Worm (Caenorhabditis elegans) whole organism, mixed stage, embryonic: ENCODE measurements around the gene msp-19.
"Not testable (repeated sequence)": the region's sequence is repeated elsewhere in the genome, so short reads cannot be mapped to it uniquely, and the experiment has no call there.

ENCODE experiments used
- M03D4.4 ChIP-seq: sonication (generic microtip); optimal IDR thresholded peaks from 2 replicates; lab custom pipeline; 2017; ENCODE audit warnings: mild to moderate bottlenecking, missing genetic modification characterization, missing compliant biosample characterization
- blmp-1 ChIP-seq: fragments of 150-350 bp; optimal IDR thresholded peaks from 2 replicates; lab custom pipeline; 2014; ENCODE audit warnings: missing biosample characterization, missing genetic modification characterization
- ceh-39 ChIP-seq: fragments of 150-350 bp; optimal IDR thresholded peaks from 2 replicates; lab custom pipeline; 2014; ENCODE audit warnings: missing biosample characterization, missing genetic modification characterization
- ceh-43 ChIP-seq: fragments of 200-800 bp; sonication (Bioruptor generic); optimal IDR thresholded peaks from 2 replicates; lab custom pipeline; 2018; ENCODE audit warnings: mild to moderate bottlenecking, missing genetic modification characterization, moderate library complexity, missing compliant biosample characterization
- ceh-83 ChIP-seq: fragments of 200-800 bp; sonication (Bioruptor generic); optimal IDR thresholded peaks from 2 replicates; lab custom pipeline; 2018; ENCODE audit warnings: mild to moderate bottlenecking, missing genetic modification characterization, missing compliant biosample characterization
- ces-1 ChIP-seq: fragments of 150-350 bp; optimal IDR thresholded peaks from 2 replicates; lab custom pipeline; 2014; ENCODE audit warnings: missing biosample characterization, missing genetic modification reagents, missing genetic modification characterization
- cnd-1 ChIP-seq: fragments of 200-800 bp; sonication (Bioruptor generic); optimal IDR thresholded peaks from 2 replicates; lab custom pipeline; 2018; ENCODE audit warnings: mild to moderate bottlenecking, missing genetic modification characterization, missing compliant biosample characterization
- drap-1 ChIP-seq: fragments of 200-800 bp; sonication (Bioruptor generic); optimal IDR thresholded peaks from 3 replicates; lab custom pipeline; 2018; ENCODE audit warnings: mild to moderate bottlenecking, missing genetic modification characterization, missing compliant biosample characterization
- elt-1 ChIP-seq: sonication (generic microtip); optimal IDR thresholded peaks from 2 replicates; lab custom pipeline; 2017; ENCODE audit warnings: missing genetic modification characterization, mild to moderate bottlenecking, missing compliant biosample characterization, antibody characterized with exemption, moderate library complexity, borderline replicate concordance; ENCODE audit not compliant: insufficient read depth
- elt-3 ChIP-seq: fragments of 150-350 bp; optimal IDR thresholded peaks from 2 replicates; lab custom pipeline; 2014; ENCODE audit warnings: missing biosample characterization, missing genetic modification characterization
- flh-1 ChIP-seq: fragments of 200-800 bp; sonication (Bioruptor generic); optimal IDR thresholded peaks from 2 replicates; lab custom pipeline; 2018; ENCODE audit warnings: mild to moderate bottlenecking, missing genetic modification characterization, moderate library complexity, missing compliant biosample characterization
- ham-2 ChIP-seq: fragments of 200-800 bp; sonication (Bioruptor generic); optimal IDR thresholded peaks from 2 replicates; lab custom pipeline; 2018; ENCODE audit warnings: mild to moderate bottlenecking, missing genetic modification characterization, missing compliant biosample characterization
- hlh-1 ChIP-seq: fragments of 150-350 bp; optimal IDR thresholded peaks from 2 replicates; lab custom pipeline; 2014; ENCODE audit warnings: missing biosample characterization, missing genetic modification reagents, missing genetic modification characterization
- lin-13 ChIP-seq: fragments of 150-350 bp; optimal IDR thresholded peaks from 2 replicates; lab custom pipeline; 2014; ENCODE audit warnings: missing biosample characterization, missing genetic modification characterization
- lin-32 ChIP-seq: fragments of 200-800 bp; sonication (Bioruptor generic); optimal IDR thresholded peaks from 2 replicates; lab custom pipeline; 2018; ENCODE audit warnings: mild to moderate bottlenecking, missing genetic modification characterization, missing compliant biosample characterization
- lsy-2 ChIP-seq: fragments of 150-350 bp; optimal IDR thresholded peaks from 2 replicates; lab custom pipeline; 2014; ENCODE audit warnings: missing biosample characterization, missing genetic modification characterization
- mab-5 ChIP-seq: fragments of 150-350 bp; optimal IDR thresholded peaks from 2 replicates; lab custom pipeline; 2014; ENCODE audit warnings: missing biosample characterization, missing genetic modification characterization
- mep-1 ChIP-seq: fragments of 150-350 bp; optimal IDR thresholded peaks from 2 replicates; lab custom pipeline; 2017; ENCODE audit warnings: missing biosample characterization, missing genetic modification reagents, missing genetic modification characterization, inconsistent platforms
- mls-2 ChIP-seq: sonication (generic microtip); optimal IDR thresholded peaks from 2 replicates; lab custom pipeline; 2016; ENCODE audit warnings: mild to moderate bottlenecking, missing genetic modification characterization, moderate library complexity, missing compliant biosample characterization
- nhr-12 ChIP-seq: fragments of 150-350 bp; optimal IDR thresholded peaks from 2 replicates; lab custom pipeline; 2014; ENCODE audit warnings: missing biosample characterization, missing genetic modification characterization
- nhr-2 ChIP-seq: fragments of 150-350 bp; optimal IDR thresholded peaks from 2 replicates; lab custom pipeline; 2014; ENCODE audit warnings: missing biosample characterization, missing genetic modification characterization
- nhr-237 ChIP-seq: fragments of 150-350 bp; optimal IDR thresholded peaks from 2 replicates; lab custom pipeline; 2014; ENCODE audit warnings: missing biosample characterization, missing genetic modification characterization
- nhr-28 ChIP-seq: fragments of 150-350 bp; optimal IDR thresholded peaks from 2 replicates; lab custom pipeline; 2014; ENCODE audit warnings: missing biosample characterization, missing genetic modification characterization
- nhr-76 ChIP-seq: sonication (generic microtip); optimal IDR thresholded peaks from 2 replicates; lab custom pipeline; 2017; ENCODE audit warnings: missing biosample characterization, missing genetic modification characterization
- pha-4 ChIP-seq: fragments of 150-350 bp; optimal IDR thresholded peaks from 2 replicates; lab custom pipeline; 2018; ENCODE audit warnings: missing biosample characterization, missing genetic modification reagents, missing genetic modification characterization
- sem-2 ChIP-seq: fragments of 200-800 bp; sonication (Bioruptor generic); optimal IDR thresholded peaks from 2 replicates; lab custom pipeline; 2018; ENCODE audit warnings: mild to moderate bottlenecking, missing genetic modification characterization, missing compliant biosample characterization
- snpc-4 ChIP-seq: fragments of 150-350 bp; optimal IDR thresholded peaks from 2 replicates; lab custom pipeline; 2014; ENCODE audit warnings: missing biosample characterization, missing genetic modification characterization
- sptf-1 ChIP-seq: sonication (generic microtip); optimal IDR thresholded peaks from 2 replicates; lab custom pipeline; 2017; ENCODE audit warnings: mild to moderate bottlenecking, missing genetic modification characterization, moderate library complexity, missing compliant biosample characterization
- tbx-8 ChIP-seq: fragments of 200-800 bp; sonication (Bioruptor generic); optimal IDR thresholded peaks from 2 replicates; lab custom pipeline; 2018; ENCODE audit warnings: mild to moderate bottlenecking, missing genetic modification characterization, moderate library complexity, missing compliant biosample characterization
- unc-120 ChIP-seq: sonication (generic microtip); optimal IDR thresholded peaks from 2 replicates; lab custom pipeline; 2017; ENCODE audit warnings: missing genetic modification characterization, missing compliant biosample characterization; ENCODE audit not compliant: poor library complexity, severe bottlenecking
- unc-62 ChIP-seq: fragments of 150-350 bp; optimal IDR thresholded peaks from 2 replicates; lab custom pipeline; 2014; ENCODE audit warnings: missing biosample characterization, missing genetic modification reagents, missing genetic modification characterization

Gene msp-19

DNA sequence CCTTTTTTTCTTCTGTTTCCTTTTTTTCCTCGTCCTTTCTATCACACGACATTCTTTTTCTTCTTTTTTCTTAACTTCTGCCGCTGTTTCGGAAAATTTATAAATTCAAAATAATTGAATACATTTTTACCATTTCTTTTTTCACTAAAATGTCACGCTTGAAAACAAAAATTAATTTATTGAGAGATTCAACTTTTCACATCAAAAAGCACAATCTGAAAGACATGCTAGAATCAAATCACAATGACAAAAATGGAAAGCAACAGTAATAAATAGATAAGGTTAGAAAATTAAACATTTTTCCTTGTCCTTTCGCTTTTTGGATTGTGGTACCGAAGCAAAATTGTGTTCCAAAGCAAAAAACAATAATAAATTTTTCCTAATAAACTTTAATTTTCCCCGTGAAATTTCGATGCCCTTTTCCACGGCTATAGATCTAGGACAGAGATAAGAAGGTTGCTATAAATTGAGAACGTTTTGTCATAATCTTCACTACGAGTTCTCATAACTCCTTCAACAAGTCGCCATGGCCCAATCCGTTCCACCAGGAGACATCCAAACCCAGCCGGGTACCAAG lies 37.1 kb downstream of the msp-19 start, which contains the start of the genes ZK354.6 and msp-113:
ZK354.6 (minus strand) TSS at position 101 of the 577 bp plus-strand sequence.
msp-113 (plus strand) TSS at position 527 of the 577 bp plus-strand sequence.
- TF ChIP-seq pha-4 (tag; lab: Kevin White, UChicago) (no peak), lin-13 (no peak), snpc-4 (tag; lab: Kevin White, UChicago) (no peak), ceh-39 (tag; lab: Kevin White, UChicago) (no peak), ceh-83 (no peak), hlh-1 (tag; lab: Kevin White, UChicago) (no peak)
- TF ChIP-seq, all 35 proteins: peak for 0

DNA sequence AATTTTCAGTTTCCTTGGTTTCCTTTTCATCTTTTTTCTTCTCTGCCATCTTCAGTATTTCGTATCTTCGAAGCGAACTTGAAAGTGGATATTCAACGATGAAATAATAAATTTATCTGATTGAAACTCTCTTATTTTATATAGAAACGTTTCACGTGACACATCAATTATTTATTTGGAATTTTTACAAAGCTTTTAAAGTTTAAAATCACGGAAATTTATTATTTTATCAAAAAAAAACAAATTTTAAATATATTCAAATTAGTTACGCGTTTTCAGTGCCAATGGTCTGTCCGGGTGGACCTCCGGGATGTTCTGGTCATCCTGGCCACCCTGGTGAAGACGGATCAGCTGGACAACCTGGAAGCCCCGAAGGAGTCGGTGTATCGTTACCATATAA lies 42.6 kb downstream of the msp-19 start, which contains the start of gene ZK354.7:
ZK354.7 (minus strand) TSS at position 101 of the 400 bp plus-strand sequence.
- TF ChIP-seq nhr-76 (tag; lab: Kevin White, UChicago): no peak
- no peak for TF ChIP-seq flh-1 (GFP tag; lab: Kevin White, UChicago)
- no peak for TF ChIP-seq ceh-83
- no peak for TF ChIP-seq lsy-2 (tag; lab: Kevin White, UChicago)
- no peak for TF ChIP-seq nhr-237
- TF ChIP-seq nhr-28 (tag; lab: Kevin White, UChicago): no peak
- no peak for TF ChIP-seq tbx-8 (GFP tag; lab: Kevin White, UChicago)
- no peak for TF ChIP-seq mls-2 (tag; lab: Kevin White, UChicago)
- no peak for TF ChIP-seq unc-120 (tag; lab: Kevin White, UChicago)
- TF ChIP-seq ceh-43 (GFP tag; lab: Kevin White, UChicago): no peak
- no peak for TF ChIP-seq pha-4 (tag; lab: Kevin White, UChicago)
- no peak for TF ChIP-seq nhr-12 (tag; lab: Kevin White, UChicago)
- TF ChIP-seq lin-32 (GFP tag; lab: Kevin White, UChicago): no peak
- TF ChIP-seq ham-2 (GFP tag; lab: Kevin White, UChicago): no peak

DNA sequence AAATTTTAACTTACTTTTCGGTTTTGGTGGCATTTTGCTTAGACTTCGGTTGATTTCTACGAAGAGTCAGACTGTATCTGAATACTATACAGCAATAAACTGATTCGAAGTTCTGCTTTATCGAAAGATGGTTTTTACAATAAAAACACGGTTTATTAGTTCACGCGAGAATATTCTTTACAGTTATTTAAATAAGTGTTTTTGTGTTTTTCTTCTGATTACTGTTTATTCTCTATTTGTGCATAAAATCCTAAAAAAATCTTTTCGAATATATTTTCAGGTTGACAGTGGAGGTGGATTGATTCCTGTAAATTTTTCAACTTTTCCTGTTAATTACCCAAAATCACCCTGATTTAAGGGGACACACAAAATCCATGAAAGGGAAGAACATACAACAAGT lies 45.7 kb downstream of the msp-19 start, which contains the start of gene ZK354.8:
ZK354.8 (minus strand) TSS at position 101 of the 400 bp plus-strand sequence.
- TF ChIP-seq cnd-1 (no peak), mls-2 (tag; lab: Kevin White, UChicago) (no peak), ceh-39 (tag; lab: Kevin White, UChicago) (no peak), M03D4.4 (no peak), sptf-1 (tag; lab: Kevin White, UChicago) (no peak), pha-4 (tag; lab: Kevin White, UChicago) (no peak), nhr-12 (tag; lab: Kevin White, UChicago) (no peak), snpc-4 (tag; lab: Kevin White, UChicago) (no peak), blmp-1 (no peak), ceh-43 (GFP tag; lab: Kevin White, UChicago) (no peak), tbx-8 (GFP tag; lab: Kevin White, UChicago) (no peak), sem-2 (GFP tag; lab: Kevin White, UChicago) (no peak), lin-13 (no peak), nhr-28 (tag; lab: Kevin White, UChicago) (no peak), unc-120 (tag; lab: Kevin White, UChicago) (no peak), mab-5 (tag; lab: Kevin White, UChicago) (no peak), ceh-83 (no peak), mep-1 (no peak), nhr-2 (tag; lab: Kevin White, UChicago) (no peak)

DNA sequence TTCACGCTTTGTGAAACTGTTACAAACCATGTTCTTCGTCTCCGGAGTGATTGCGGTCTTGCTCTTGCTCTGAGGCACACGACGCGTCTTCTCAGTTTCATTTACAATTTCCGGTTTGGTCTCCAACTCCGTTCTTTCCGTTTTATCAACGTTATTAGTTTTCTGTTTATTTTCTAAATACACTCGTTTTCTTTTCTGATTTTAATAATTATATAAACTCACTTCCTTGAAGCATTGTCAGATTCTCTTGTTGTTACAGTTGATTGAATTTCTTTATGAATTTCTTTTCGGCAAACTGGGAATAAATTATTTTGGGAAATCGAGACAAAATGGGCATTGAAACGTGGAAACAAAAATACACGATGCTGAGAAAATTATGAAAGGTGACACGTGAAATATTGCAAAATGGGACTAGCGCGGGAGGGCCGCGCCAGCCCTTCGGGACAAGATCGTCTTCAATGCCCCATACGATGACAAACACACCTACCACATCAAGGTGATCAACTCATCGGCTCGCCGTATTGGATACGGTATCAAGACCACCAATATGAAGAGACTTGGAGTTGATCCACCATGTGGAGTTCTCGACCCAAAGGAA lies 47.8 kb downstream of the msp-19 start, which contains the start of the genes ZK354.9 and msp-58:
ZK354.9 (minus strand) TSS at position 101 of the 598 bp plus-strand sequence.
msp-58 (plus strand) TSS at position 548 of the 598 bp plus-strand sequence.
- TF ChIP-seq unc-120 (tag; lab: Kevin White, UChicago); tbx-8 (GFP tag; lab: Kevin White, UChicago); elt-3 (tag; lab: Kevin White, UChicago): not testable (repeated sequence)

DNA sequence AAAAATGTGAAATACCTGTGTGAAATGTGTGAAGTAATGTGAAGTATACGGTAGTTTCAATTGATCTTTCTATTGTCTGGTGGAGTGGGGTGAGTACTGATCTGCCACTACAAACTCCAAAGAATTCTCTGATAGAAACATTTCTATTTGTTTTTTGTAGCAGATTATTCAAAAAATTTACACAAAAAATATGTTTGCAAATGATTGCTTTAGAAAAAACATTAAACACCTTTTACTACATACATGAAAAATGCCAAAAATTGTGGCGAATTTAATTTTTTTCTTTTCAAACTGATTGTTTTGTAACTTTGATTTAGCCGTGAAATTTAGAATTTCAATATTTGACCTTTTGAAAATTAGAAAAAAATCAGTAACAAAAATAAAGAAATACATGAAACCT lies 49.4 kb downstream of the msp-19 start, which contains the start of gene ZK354.3:
ZK354.3 (plus strand) TSS at position 301 of the 400 bp plus-strand sequence.
- TF ChIP-seq nhr-2 (tag; lab: Kevin White, UChicago) (no peak), mls-2 (tag; lab: Kevin White, UChicago) (no peak), sptf-1 (tag; lab: Kevin White, UChicago) (no peak), snpc-4 (tag; lab: Kevin White, UChicago) (no peak), M03D4.4 (no peak), lin-32 (GFP tag; lab: Kevin White, UChicago) (no peak), lsy-2 (tag; lab: Kevin White, UChicago) (no peak), sem-2 (GFP tag; lab: Kevin White, UChicago) (no peak), blmp-1 (no peak), unc-62 (no peak), drap-1 (no peak), unc-120 (tag; lab: Kevin White, UChicago) (no peak), nhr-28 (tag; lab: Kevin White, UChicago) (no peak), nhr-237 (no peak), elt-1 (tag; lab: Kevin White, UChicago) (no peak), ces-1 (GFP tag; lab: Kevin White, UChicago) (no peak), ceh-83 (no peak), tbx-8 (GFP tag; lab: Kevin White, UChicago) (no peak)
